Worm (Caenorhabditis elegans) whole organism, L1 larva: ENCODE measurements around the gene rom-1.
A peak's percentile ranks its signal among the peaks of the same experiment; 100 is the strongest.

Experiments used
- C04F5.9 ChIP-seq: sonication (generic microtip); optimal IDR thresholded peaks from 2 replicates; lab custom pipeline; 2016; ENCODE audit warnings: missing genetic modification characterization, missing compliant biosample characterization
- aha-1 ChIP-seq: fragments of 150-350 bp; optimal IDR thresholded peaks from 2 replicates; lab custom pipeline; 2014; ENCODE audit warnings: missing biosample characterization, missing genetic modification characterization
- aly-2 ChIP-seq: fragments of 150-350 bp; optimal IDR thresholded peaks from 2 replicates; lab custom pipeline; 2014; ENCODE audit warnings: missing biosample characterization, missing genetic modification characterization
- ama-1 ChIP-seq: fragments of 150-350 bp; optimal IDR thresholded peaks from 2 replicates; lab custom pipeline; 2014
- ceh-82 ChIP-seq, 3 experiments: fragments of 150-350 bp in 1 of 3; sonication (generic microtip) in 2 of 3; optimal IDR thresholded peaks; 2 replicates each; lab custom pipeline; 2014 to 2017; ENCODE audit warnings: missing biosample characterization in 3 of 3, missing genetic modification characterization in 3 of 3
- ceh-88 ChIP-seq: fragments of 200-800 bp; sonication (Bioruptor generic); IDR thresholded peaks from 2 replicates; pipeline ENCODE4 v1.3.6; 2022; ENCODE audit warnings: missing genetic modification characterization, missing compliant biosample characterization
- ceh-90 ChIP-seq: sonication (generic microtip); optimal IDR thresholded peaks from 2 replicates; lab custom pipeline; 2016; ENCODE audit warnings: missing genetic modification characterization, missing compliant biosample characterization
- ces-1 ChIP-seq: fragments of 150-350 bp; optimal IDR thresholded peaks from 2 replicates; lab custom pipeline; 2014; ENCODE audit warnings: missing biosample characterization, missing genetic modification reagents, missing genetic modification characterization
- dpl-1 ChIP-seq, 3 experiments: fragments of 150-350 bp in 2 of 3; sonication (generic microtip) in 1 of 3; optimal IDR thresholded peaks; 2 replicates each; lab custom pipeline; 2014 to 2017; ENCODE audit warnings: missing biosample characterization in 3 of 3, missing genetic modification characterization in 3 of 3, missing genetic modification reagents in 3 of 3
- dsc-1 ChIP-seq: sonication (generic microtip); optimal IDR thresholded peaks from 2 replicates; lab custom pipeline; 2016; ENCODE audit warnings: mild to moderate bottlenecking, missing genetic modification characterization, missing compliant biosample characterization
- egl-27 ChIP-seq, 2 experiments: fragments of 150-350 bp in 1 of 2; sonication (generic microtip); optimal IDR thresholded peaks; 3 replicates each; lab custom pipeline; 2017 to 2018; ENCODE audit warnings: missing biosample characterization in 2 of 2, missing genetic modification characterization in 2 of 2, missing genetic modification reagents in 2 of 2
- elt-2 ChIP-seq: sonication (generic microtip); optimal IDR thresholded peaks from 2 replicates; lab custom pipeline; 2016; ENCODE audit warnings: missing genetic modification characterization, mild to moderate bottlenecking, inconsistent platforms, missing compliant biosample characterization, missing genetic modification reagents
- elt-3 ChIP-seq, 6 experiments: fragments of 150-350 bp in 1 of 6; sonication (generic microtip); optimal IDR thresholded peaks; 2 replicates each; lab custom pipeline; 2017 to 2018; ENCODE audit warnings: missing biosample characterization in 6 of 6, missing genetic modification characterization in 6 of 6, inconsistent platforms in 1 of 6
- fkh-10 ChIP-seq: sonication (generic microtip); optimal IDR thresholded peaks from 2 replicates; lab custom pipeline; 2017; ENCODE audit warnings: missing biosample characterization, missing genetic modification reagents, missing genetic modification characterization
- fkh-8 ChIP-seq: sonication (generic microtip); optimal IDR thresholded peaks from 2 replicates; lab custom pipeline; 2016; ENCODE audit warnings: mild to moderate bottlenecking, missing genetic modification characterization, missing compliant biosample characterization
- hlh-17 ChIP-seq: fragments of 200-800 bp; sonication (Bioruptor generic); optimal IDR thresholded peaks from 2 replicates; lab custom pipeline; 2018; ENCODE audit warnings: missing genetic modification characterization, mild to moderate bottlenecking, missing compliant biosample characterization, moderate library complexity, borderline replicate concordance
- hlh-4 ChIP-seq: sonication (generic microtip); optimal IDR thresholded peaks from 2 replicates; lab custom pipeline; 2016; ENCODE audit warnings: mild to moderate bottlenecking, missing genetic modification characterization, missing compliant biosample characterization
- hpl-2 ChIP-seq: fragments of 150-350 bp; optimal IDR thresholded peaks from 2 replicates; lab custom pipeline; 2014; ENCODE audit warnings: missing biosample characterization, missing genetic modification reagents, missing genetic modification characterization
- isw-1 ChIP-seq: fragments of 200-800 bp; sonication (Bioruptor generic); IDR thresholded peaks from 2 replicates; pipeline ENCODE4 v1.3.6; 2022; ENCODE audit warnings: missing genetic modification characterization, missing compliant biosample characterization
- jun-1 ChIP-seq: fragments of 150-350 bp; optimal IDR thresholded peaks from 2 replicates; lab custom pipeline; 2014; ENCODE audit warnings: missing biosample characterization, missing genetic modification reagents, missing genetic modification characterization
- lin-15B ChIP-seq: fragments of 150-350 bp; sonication (generic microtip); optimal IDR thresholded peaks from 3 replicates; lab custom pipeline; 2014; ENCODE audit warnings: missing biosample characterization, missing genetic modification characterization
- lin-35 ChIP-seq, 2 experiments: fragments of 150-350 bp; optimal IDR thresholded peaks; 2 replicates each; lab custom pipeline; 2014; ENCODE audit warnings: missing biosample characterization in 2 of 2, missing genetic modification characterization in 2 of 2, missing genetic modification reagents in 2 of 2
- mab-9 ChIP-seq: fragments of 200-800 bp; sonication (Bioruptor generic); IDR thresholded peaks from 2 replicates; pipeline ENCODE4 v1.3.6; 2022; ENCODE audit warnings: missing genetic modification reagents, missing genetic modification characterization, missing compliant biosample characterization
- mdl-1 ChIP-seq, 2 experiments: fragments of 150-350 bp; optimal IDR thresholded peaks; 2 replicates each; lab custom pipeline; 2014 to 2017; ENCODE audit warnings: missing biosample characterization in 2 of 2, missing genetic modification characterization in 2 of 2, inconsistent platforms in 1 of 2
- mef-2 ChIP-seq: fragments of 150-350 bp; optimal IDR thresholded peaks from 2 replicates; lab custom pipeline; 2014; ENCODE audit warnings: missing biosample characterization, missing genetic modification characterization
- mep-1 ChIP-seq: fragments of 150-350 bp; optimal IDR thresholded peaks from 2 replicates; lab custom pipeline; 2014; ENCODE audit warnings: missing biosample characterization, missing genetic modification characterization
- nhr-11 ChIP-seq: fragments of 150-350 bp; optimal IDR thresholded peaks from 2 replicates; lab custom pipeline; 2014; ENCODE audit warnings: missing biosample characterization, missing genetic modification characterization
- nhr-12 ChIP-seq: sonication (generic microtip); optimal IDR thresholded peaks from 2 replicates; lab custom pipeline; 2017; ENCODE audit warnings: missing biosample characterization, missing genetic modification characterization
- nhr-19 ChIP-seq: fragments of 200-800 bp; sonication (Bioruptor generic); conservative IDR thresholded peaks from 2 replicates; pipeline ENCODE4 v1.3.6; 2022; ENCODE audit warnings: missing genetic modification characterization, missing compliant biosample characterization
- nhr-237 ChIP-seq: fragments of 150-350 bp; optimal IDR thresholded peaks from 2 replicates; lab custom pipeline; 2014; ENCODE audit warnings: missing biosample characterization, missing genetic modification characterization
- nhr-28 ChIP-seq: fragments of 150-350 bp; optimal IDR thresholded peaks from 2 replicates; lab custom pipeline; 2014; ENCODE audit warnings: missing biosample characterization, missing genetic modification characterization
- nhr-71 ChIP-seq: sonication (generic microtip); optimal IDR thresholded peaks from 2 replicates; lab custom pipeline; 2016; ENCODE audit warnings: mild to moderate bottlenecking, missing genetic modification characterization, moderate library complexity, missing compliant biosample characterization
- nhr-77 ChIP-seq: fragments of 150-350 bp; optimal IDR thresholded peaks from 2 replicates; lab custom pipeline; 2014; ENCODE audit warnings: missing biosample characterization, missing genetic modification characterization
- nhr-84 ChIP-seq: sonication (generic microtip); optimal IDR thresholded peaks from 2 replicates; lab custom pipeline; 2017; ENCODE audit warnings: missing biosample characterization, missing genetic modification characterization
- nhr-85 ChIP-seq: sonication (generic microtip); peaks from one replicate; lab custom pipeline; 2016; ENCODE audit warnings: missing genetic modification characterization, inconsistent platforms, missing compliant biosample characterization
- pag-3 ChIP-seq: sonication (generic microtip); optimal IDR thresholded peaks from 2 replicates; lab custom pipeline; 2017; ENCODE audit warnings: missing genetic modification characterization, mild to moderate bottlenecking, missing compliant biosample characterization, antibody characterized with exemption, borderline replicate concordance; ENCODE audit not compliant: insufficient read depth
- pax-3 ChIP-seq: fragments of 200-800 bp; sonication (Bioruptor generic); optimal IDR thresholded peaks from 2 replicates; lab custom pipeline; 2018; ENCODE audit warnings: mild to moderate bottlenecking, missing genetic modification characterization, moderate library complexity, missing compliant biosample characterization
- skn-1 ChIP-seq: fragments of 150-350 bp; optimal IDR thresholded peaks from 2 replicates; lab custom pipeline; 2014; ENCODE audit warnings: missing biosample characterization, missing genetic modification characterization
- snpc-4 ChIP-seq: fragments of 150-350 bp; optimal IDR thresholded peaks from 2 replicates; lab custom pipeline; 2014; ENCODE audit warnings: missing biosample characterization, missing genetic modification characterization
- swsn-7 ChIP-seq: sonication (generic microtip); optimal IDR thresholded peaks from 2 replicates; lab custom pipeline; 2016; ENCODE audit warnings: missing genetic modification characterization, missing compliant biosample characterization
- unc-30 ChIP-seq: sonication (generic microtip); optimal IDR thresholded peaks from 2 replicates; lab custom pipeline; 2017; ENCODE audit warnings: missing biosample characterization, missing genetic modification characterization
- unc-62 ChIP-seq: fragments of 150-350 bp; optimal IDR thresholded peaks from 2 replicates; lab custom pipeline; 2014; ENCODE audit warnings: missing biosample characterization, missing genetic modification reagents, missing genetic modification characterization
- unc-86 ChIP-seq: sonication (generic microtip); optimal IDR thresholded peaks from 2 replicates; lab custom pipeline; 2016; ENCODE audit warnings: missing genetic modification characterization, missing compliant biosample characterization
- vab-15 ChIP-seq: sonication (generic microtip); optimal IDR thresholded peaks from 2 replicates; lab custom pipeline; 2017; ENCODE audit warnings: missing genotype, mild to moderate bottlenecking, missing genetic modification characterization, missing compliant biosample characterization
- zag-1 ChIP-seq: fragments of 150-350 bp; optimal IDR thresholded peaks from 2 replicates; lab custom pipeline; 2014; ENCODE audit warnings: missing biosample characterization, missing genetic modification characterization
- zip-4 ChIP-seq: fragments of 200-800 bp; sonication (Bioruptor generic); optimal IDR thresholded peaks from 2 replicates; lab custom pipeline; 2018; ENCODE audit warnings: mild to moderate bottlenecking, missing genetic modification characterization, moderate library complexity, missing compliant biosample characterization
- ztf-11 ChIP-seq, 2 experiments: sonication (generic microtip); optimal IDR thresholded peaks; 2 replicates each; lab custom pipeline; 2016 to 2017; ENCODE audit warnings: missing genetic modification characterization in 2 of 2, missing biosample characterization in 1 of 2, missing compliant biosample characterization in 1 of 2
- ztf-4 ChIP-seq: fragments of 150-350 bp; optimal IDR thresholded peaks from 2 replicates; lab custom pipeline; 2014; ENCODE audit warnings: missing biosample characterization, missing genetic modification characterization

rom-1 gene

DNA sequence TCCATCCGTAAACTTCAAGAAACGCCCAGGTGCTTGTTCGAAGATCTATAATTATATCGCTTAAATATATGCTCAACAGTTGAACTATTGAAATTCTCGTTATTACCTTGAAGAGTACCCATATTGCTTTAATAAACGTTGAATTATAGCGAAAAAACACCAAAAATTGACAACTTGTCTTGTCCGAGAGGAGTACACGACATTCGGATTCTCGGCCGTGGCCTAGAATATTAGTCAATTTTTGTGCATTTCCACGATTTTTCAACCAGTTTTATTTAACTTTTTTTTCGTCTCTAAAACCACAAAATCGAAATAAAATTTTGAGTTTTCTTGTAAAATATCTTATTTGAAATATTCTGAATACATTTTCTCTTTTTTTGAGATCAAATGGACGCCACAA, 5.3 kb downstream of the rom-1 start, which contains the start of the genes F26F4.9 and cee-1 (continued):
- no peak for TF ChIP-seq aha-1 (tag; lab: Kevin White, UChicago)
- TF ChIP-seq C04F5.9 (tag; lab: Kevin White, UChicago) = peak; percentile 66
- no peak for TF ChIP-seq nhr-12
- TF ChIP-seq nhr-28 (tag; lab: Kevin White, UChicago) = no peak
- TF ChIP-seq lin-15B (tag; lab: Kevin White, UChicago) = no peak
- no peak for TF ChIP-seq vab-15 (tag; lab: Kevin White, UChicago)
- TF ChIP-seq ceh-82 (tag; optimal IDR thresholded peaks at IDR 0.05; lab: Kevin White, UChicago) = peak in 2 of 3 experiments; percentile 19 to 47
- no peak for TF ChIP-seq ces-1 (GFP tag; lab: Kevin White, UChicago)
- peak in 1 of 2 experiments; percentile 88 for TF ChIP-seq ztf-11 (tag; optimal IDR thresholded peaks at IDR 0.05; lab: Kevin White, UChicago)
- TF ChIP-seq ama-1 (lab: Kevin White, UChicago) = no peak
- no peak for TF ChIP-seq nhr-77 (tag; lab: Kevin White, UChicago)
- no peak for TF ChIP-seq jun-1 (tag; lab: Kevin White, UChicago)
- peak; percentile 67 to 75 for TF ChIP-seq lin-35 (GFP tag; optimal IDR thresholded peaks at IDR 0.05; lab: Kevin White, UChicago)
- TF ChIP-seq zip-4 (GFP tag; lab: Kevin White, UChicago) = peak; percentile 8
- TF ChIP-seq nhr-71 (tag; lab: Kevin White, UChicago) = peak; percentile 84
- TF ChIP-seq dsc-1 (tag; lab: Kevin White, UChicago) = peak; percentile 84
- no peak for TF ChIP-seq nhr-237 (tag; lab: Kevin White, UChicago)
- TF ChIP-seq unc-86 (tag; lab: Kevin White, UChicago) = peak; percentile 32
- peak; percentile 35 for TF ChIP-seq isw-1 (GFP tag; lab: Robert Waterston, UW)
- TF ChIP-seq pag-3 (tag; lab: Kevin White, UChicago) = no peak
- TF ChIP-seq ceh-90 (tag; lab: Kevin White, UChicago) = peak; percentile 90
- TF ChIP-seq mef-2 = no peak
- peak; percentile 22 for TF ChIP-seq skn-1 (tag; lab: Kevin White, UChicago)
- no peak; the same call in 1 of the 2 replicates for TF ChIP-seq mab-9 (GFP tag; lab: Robert Waterston, UW)
- TF ChIP-seq nhr-84 = no peak
- peak; percentile 61 to 76 (median 68) for TF ChIP-seq dpl-1 (GFP tag; optimal IDR thresholded peaks at IDR 0.05; lab: Kevin White, UChicago)
- TF ChIP-seq aly-2 = no peak
- TF ChIP-seq mep-1 (tag; lab: Kevin White, UChicago) = peak; percentile 84
- TF ChIP-seq zag-1 (tag; lab: Kevin White, UChicago) = no peak
- TF ChIP-seq ztf-4 (tag; lab: Kevin White, UChicago) = no peak
- TF ChIP-seq nhr-85 (tag; lab: Kevin White, UChicago) = peak; percentile 82
- peak; percentile 70 for TF ChIP-seq fkh-8 (tag; lab: Kevin White, UChicago)
- no peak for TF ChIP-seq fkh-10 (GFP tag; lab: Kevin White, UChicago)
- peak; percentile 70 for TF ChIP-seq swsn-7 (tag; lab: Kevin White, UChicago)
- peak; percentile 76 for TF ChIP-seq pax-3
- TF ChIP-seq hpl-2 (GFP tag; lab: Kevin White, UChicago) = no peak
- TF ChIP-seq egl-27 (tag; optimal IDR thresholded peaks at IDR 0.05; lab: Kevin White, UChicago) = no peak
- TF ChIP-seq mdl-1 (tag; optimal IDR thresholded peaks at IDR 0.05; lab: Kevin White, UChicago) = no peak
- TF ChIP-seq snpc-4 = no peak
- no peak for TF ChIP-seq unc-62
- TF ChIP-seq nhr-11 = no peak
- TF ChIP-seq hlh-17 (GFP tag; lab: Kevin White, UChicago) = no peak
- peak; percentile 44 for TF ChIP-seq elt-2 (tag; lab: Kevin White, UChicago)
- peak in 1 of 6 experiments; percentile 14 for TF ChIP-seq elt-3 (tag; optimal IDR thresholded peaks at IDR 0.05; lab: Kevin White, UChicago)
- TF ChIP-seq unc-30 (tag; lab: Kevin White, UChicago) = no peak
- TF ChIP-seq hlh-4 (tag; lab: Kevin White, UChicago) = peak; percentile 22
- TF ChIP-seq ceh-88 (GFP tag; lab: Robert Waterston, UW) = no peak
- peak; percentile 66 for TF ChIP-seq nhr-19 (GFP tag; lab: Robert Waterston, UW)
